Worm (Caenorhabditis elegans) whole organism, late embryonic: ENCODE results near the gene grld-1.

ENCODE experiments used
- C38D4.7 ChIP-seq: fragments of 200-800 bp; sonication (Bioruptor generic); optimal IDR thresholded peaks from 2 replicates; lab custom pipeline; 2018; ENCODE audit warnings: mild to moderate bottlenecking, missing genetic modification characterization, moderate library complexity, missing compliant biosample characterization
- T23F11.4 ChIP-seq: fragments of 200-800 bp; sonication (Bioruptor generic); optimal IDR thresholded peaks from 2 replicates; lab custom pipeline; 2018; ENCODE audit warnings: mild to moderate bottlenecking, missing genetic modification characterization, missing compliant biosample characterization
- ama-1 ChIP-seq: fragments of 150-350 bp; optimal IDR thresholded peaks from 2 replicates; lab custom pipeline; 2014
- ceh-14 ChIP-seq: sonication (generic microtip); optimal IDR thresholded peaks from 2 replicates; lab custom pipeline; 2016; ENCODE audit warnings: missing genotype, missing genetic modification characterization, missing compliant biosample characterization
- ceh-6 ChIP-seq: fragments of 200-800 bp; sonication (Bioruptor generic); optimal IDR thresholded peaks from 2 replicates; lab custom pipeline; 2018; ENCODE audit warnings: mild to moderate bottlenecking, missing genetic modification characterization, missing compliant biosample characterization
- hlh-30 ChIP-seq: sonication (generic microtip); optimal IDR thresholded peaks from 2 replicates; lab custom pipeline; 2017; ENCODE audit warnings: antibody characterized with exemption, missing genetic modification characterization, missing compliant biosample characterization; ENCODE audit not compliant: insufficient read depth
- lim-6 ChIP-seq: sonication (generic microtip); optimal IDR thresholded peaks from 2 replicates; lab custom pipeline; 2016; ENCODE audit warnings: missing genetic modification characterization, missing compliant biosample characterization
- pha-4 ChIP-seq: fragments of 150-350 bp; optimal IDR thresholded peaks from 2 replicates; lab custom pipeline; 2018; ENCODE audit warnings: missing biosample characterization, missing genetic modification reagents, missing genetic modification characterization
- pqm-1 ChIP-seq: sonication (generic microtip); optimal IDR thresholded peaks from 2 replicates; lab custom pipeline; 2016; ENCODE audit warnings: missing genetic modification characterization, missing compliant biosample characterization
- sox-4 ChIP-seq: sonication (generic microtip); optimal IDR thresholded peaks from 2 replicates; lab custom pipeline; 2017; ENCODE audit warnings: mild to moderate bottlenecking, missing genetic modification characterization, inconsistent platforms, missing compliant biosample characterization
- tbx-2 ChIP-seq: sonication (generic microtip); optimal IDR thresholded peaks from 2 replicates; lab custom pipeline; 2016; ENCODE audit warnings: missing genetic modification characterization, missing compliant biosample characterization
- unc-86 ChIP-seq: sonication (generic microtip); optimal IDR thresholded peaks from 2 replicates; lab custom pipeline; 2016; ENCODE audit warnings: missing genetic modification characterization, missing compliant biosample characterization

ce11 chrIV:141022-141421 is 15.3 kb upstream of the grld-1 start:
- TF ChIP-seq ceh-14 (tag; lab: Kevin White, UChicago) (no peak), sox-4 (no peak), unc-86 (tag; lab: Kevin White, UChicago) (no peak), pqm-1 (tag; lab: Kevin White, UChicago) (no peak), lim-6 (no peak), ama-1 (lab: Kevin White, UChicago) (no peak), T23F11.4 (no peak), ceh-6 (GFP tag; lab: Kevin White, UChicago) (no peak), hlh-30 (no peak), pha-4 (tag; lab: Kevin White, UChicago) (no peak), C38D4.7 (GFP tag; lab: Kevin White, UChicago) (no peak), tbx-2 (tag; lab: Kevin White, UChicago) (no peak)
